Worm (Caenorhabditis elegans) whole organism, L3 larva: Measurements from ENCODE around the gene dhp-2.

Experiments used
- fos-1 ChIP-seq: fragments of 150-350 bp; optimal IDR thresholded peaks from 2 replicates; lab custom pipeline; 2014; ENCODE audit warnings: missing biosample characterization, missing genetic modification characterization
- jun-1 ChIP-seq: fragments of 150-350 bp; optimal IDR thresholded peaks from 2 replicates; lab custom pipeline; 2014; ENCODE audit warnings: missing biosample characterization, missing genetic modification reagents, missing genetic modification characterization
- nfya-1 ChIP-seq: sonication (generic microtip); optimal IDR thresholded peaks from 2 replicates; lab custom pipeline; 2017; ENCODE audit warnings: missing genetic modification characterization, mild to moderate bottlenecking, missing compliant biosample characterization, antibody characterized with exemption, moderate library complexity; ENCODE audit not compliant: insufficient read depth
- nhr-11 ChIP-seq: fragments of 150-350 bp; optimal IDR thresholded peaks from 2 replicates; lab custom pipeline; 2014; ENCODE audit warnings: missing biosample characterization, missing genetic modification characterization
- nhr-28 ChIP-seq: fragments of 150-350 bp; optimal IDR thresholded peaks from 2 replicates; lab custom pipeline; 2014; ENCODE audit warnings: missing biosample characterization, missing genetic modification characterization
- nhr-77 ChIP-seq: fragments of 150-350 bp; optimal IDR thresholded peaks from 2 replicates; lab custom pipeline; 2014; ENCODE audit warnings: missing biosample characterization, missing genetic modification characterization
- pqm-1 ChIP-seq: fragments of 150-350 bp; optimal IDR thresholded peaks from 2 replicates; lab custom pipeline; 2017; ENCODE audit warnings: missing biosample characterization, missing genetic modification characterization, inconsistent platforms
- snpc-4 ChIP-seq: fragments of 150-350 bp; optimal IDR thresholded peaks from 2 replicates; lab custom pipeline; 2014; ENCODE audit warnings: missing biosample characterization, missing genetic modification characterization
- unc-39 ChIP-seq: sonication (generic microtip); optimal IDR thresholded peaks from 4 replicates; lab custom pipeline; 2017; ENCODE audit warnings: missing biosample characterization, missing genetic modification characterization
- unc-62 ChIP-seq: fragments of 150-350 bp; sonication (generic microtip); optimal IDR thresholded peaks from 4 replicates; lab custom pipeline; 2014; ENCODE audit warnings: missing biosample characterization, missing genetic modification reagents, missing genetic modification characterization
- ztf-11 ChIP-seq: fragments of 150-350 bp; optimal IDR thresholded peaks from 2 replicates; lab custom pipeline; 2014; ENCODE audit warnings: missing biosample characterization, missing genetic modification characterization

DNA sequence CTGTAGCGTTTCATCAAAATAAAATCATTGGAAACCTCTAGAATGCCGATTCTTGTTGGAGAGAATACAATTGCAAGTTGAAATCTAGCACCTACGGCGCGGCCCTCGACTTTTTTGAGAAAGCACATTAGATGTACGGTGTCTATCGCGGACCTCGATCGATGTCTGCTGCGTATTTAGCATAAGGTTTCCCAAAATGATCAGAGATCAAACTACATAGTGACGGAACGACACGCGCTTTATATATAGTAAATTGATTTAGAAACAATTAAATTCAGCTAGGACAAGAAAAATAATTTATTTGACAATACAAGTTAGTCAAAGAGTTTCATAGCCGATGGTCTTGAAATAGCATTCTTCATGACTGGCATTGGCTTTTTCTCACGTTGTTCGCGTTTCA lies 48.2 kb downstream of the dhp-2 start:
- TF ChIP-seq unc-62 (GFP tag; lab: Kevin White, UChicago), result no peak
- TF ChIP-seq nhr-77 (tag; lab: Kevin White, UChicago), result no peak
- no peak for TF ChIP-seq nhr-11
- TF ChIP-seq fos-1 (tag; lab: Kevin White, UChicago), result no peak
- no peak for TF ChIP-seq jun-1 (tag; lab: Kevin White, UChicago)
- TF ChIP-seq snpc-4 (tag; lab: Kevin White, UChicago), result no peak
- TF ChIP-seq nhr-28 (tag; lab: Kevin White, UChicago), result no peak
- no peak for TF ChIP-seq unc-39 (tag; lab: Kevin White, UChicago)
- TF ChIP-seq ztf-11, result no peak
- no peak for TF ChIP-seq nfya-1 (tag; lab: Kevin White, UChicago)
- no peak for TF ChIP-seq pqm-1 (tag; lab: Kevin White, UChicago)
